Fruit fly (Drosophila melanogaster) whole organism, embryonic: ENCODE data around the gene Ltn1.

ENCODE experiments used
- ATbp ChIP-seq: fragments of 200-800 bp; sonication (Bioruptor generic); optimal IDR thresholded peaks from 2 replicates; lab custom pipeline; 2017; ENCODE audit warnings: missing biosample characterization, mild to moderate bottlenecking, missing genetic modification characterization, missing genetic modification reagents
- Asciz ChIP-seq: fragments of 200-800 bp; sonication (Bioruptor generic); optimal IDR thresholded peaks from 2 replicates; lab custom pipeline; 2017; ENCODE audit warnings: missing biosample characterization, mild to moderate bottlenecking, missing genetic modification characterization, missing genetic modification reagents
- CG10209 ChIP-seq: fragments of 200-800 bp; sonication (Bioruptor generic); optimal IDR thresholded peaks from 3 replicates; lab custom pipeline; 2017; ENCODE audit warnings: missing biosample characterization, mild to moderate bottlenecking, missing genetic modification characterization, missing genetic modification reagents
- CG10366 ChIP-seq: fragments of 200-800 bp; sonication (Bioruptor generic); IDR thresholded peaks from 2 replicates; pipeline ENCODE4 v1.3.6; 2022; ENCODE audit warnings: missing biosample characterization, missing genetic modification characterization
- CG12071 ChIP-seq: fragments of 200-800 bp; sonication (Bioruptor generic); optimal IDR thresholded peaks from 3 replicates; lab custom pipeline; 2018; ENCODE audit warnings: missing biosample characterization, mild to moderate bottlenecking, missing genetic modification characterization
- CG12769 ChIP-seq: fragments of 200-800 bp; sonication (Bioruptor generic); optimal IDR thresholded peaks from 2 replicates; lab custom pipeline; 2019; ENCODE audit warnings: missing biosample characterization, mild to moderate bottlenecking, missing genetic modification characterization, moderate library complexity
- CG15514 ChIP-seq: fragments of 200-800 bp; sonication (Bioruptor generic); optimal IDR thresholded peaks from 3 replicates; lab custom pipeline; 2017; ENCODE audit warnings: missing biosample characterization, missing genetic modification characterization, mild to moderate bottlenecking, moderate library complexity, missing genetic modification reagents
- CG17328 ChIP-seq: fragments of 200-800 bp; sonication (Bioruptor generic); IDR thresholded peaks from 2 replicates; pipeline ENCODE4 v1.3.6; 2022; ENCODE audit warnings: missing biosample characterization, missing genetic modification characterization
- CG18599 ChIP-seq: fragments of 200-800 bp; sonication (Bioruptor generic); optimal IDR thresholded peaks from 3 replicates; lab custom pipeline; 2017; ENCODE audit warnings: missing biosample characterization, missing genetic modification characterization, mild to moderate bottlenecking, moderate library complexity, missing genetic modification reagents
- CG2120 ChIP-seq: fragments of 200-800 bp; sonication (Bioruptor generic); optimal IDR thresholded peaks from 3 replicates; lab custom pipeline; 2016; ENCODE audit warnings: missing biosample characterization, missing genetic modification characterization
- CG2678 ChIP-seq: fragments of 200-800 bp; sonication (Bioruptor generic); optimal IDR thresholded peaks from 3 replicates; lab custom pipeline; 2019; ENCODE audit warnings: missing biosample characterization, mild to moderate bottlenecking, missing genetic modification characterization, moderate library complexity
- CG3281 ChIP-seq: fragments of 200-800 bp; sonication (Bioruptor generic); optimal IDR thresholded peaks from 3 replicates; lab custom pipeline; 2017; ENCODE audit warnings: missing biosample characterization, mild to moderate bottlenecking, missing genetic modification characterization
- CG4617 ChIP-seq: fragments of 200-800 bp; sonication (Bioruptor generic); optimal IDR thresholded peaks from 3 replicates; lab custom pipeline; 2016; ENCODE audit warnings: missing biosample characterization, missing genetic modification characterization, borderline replicate concordance
- CG8290 ChIP-seq, 3 experiments: fragments of 200-800 bp; sonication (Bioruptor generic); optimal IDR thresholded peaks; 2 replicates each; lab custom pipeline; 2016 to 2019; ENCODE audit warnings: missing biosample characterization in 3 of 3, missing genetic modification characterization in 3 of 3, mild to moderate bottlenecking in 2 of 3, moderate library complexity in 1 of 3
- E2f1 ChIP-seq: fragments of 200-800 bp; sonication (Bioruptor generic); IDR thresholded peaks from 2 replicates; pipeline ENCODE4 v1.3.6; 2022; ENCODE audit warnings: missing biosample characterization, missing genetic modification characterization
- Fer1 ChIP-seq: fragments of 200-800 bp; sonication (Bioruptor generic); optimal IDR thresholded peaks from 2 replicates; lab custom pipeline; 2017; ENCODE audit warnings: missing biosample characterization, mild to moderate bottlenecking, missing genetic modification characterization
- GATAe ChIP-seq: fragments of 200-800 bp; sonication (Bioruptor generic); conservative IDR thresholded peaks from 2 replicates; pipeline ENCODE4 v1.3.6; 2022; ENCODE audit warnings: missing biosample characterization, missing genetic modification characterization
- Hmr ChIP-seq: fragments of 200-800 bp; sonication (Bioruptor generic); optimal IDR thresholded peaks from 3 replicates; lab custom pipeline; 2017; ENCODE audit warnings: mild to moderate bottlenecking, missing biosample characterization, missing genetic modification reagents, missing genetic modification characterization
- Hr51 ChIP-seq, 2 experiments: fragments of 200-800 bp; sonication (Bioruptor generic); optimal IDR thresholded peaks; 2 replicates in 1 of 2; 3 replicates in 1 of 2; lab custom pipeline; 2016 to 2018; ENCODE audit warnings: missing biosample characterization in 2 of 2, missing genetic modification characterization in 2 of 2, mild to moderate bottlenecking in 1 of 2, moderate library complexity in 1 of 2
- Med ChIP-seq: fragments of 200-800 bp; sonication (Bioruptor generic); peaks from one replicate; lab custom pipeline; 2016; ENCODE audit warnings: missing biosample characterization, missing genetic modification characterization, mild to moderate bottlenecking, inconsistent platforms, moderate library complexity
- Meics ChIP-seq: fragments of 200-800 bp; sonication (Bioruptor generic); optimal IDR thresholded peaks from 2 replicates; lab custom pipeline; 2017; ENCODE audit warnings: missing biosample characterization, mild to moderate bottlenecking, missing genetic modification characterization
- NC2β ChIP-seq: fragments of 200-800 bp; sonication (Bioruptor generic); optimal IDR thresholded peaks from 2 replicates; lab custom pipeline; 2016; ENCODE audit warnings: missing biosample characterization, missing genetic modification characterization
- Nf-YB ChIP-seq: fragments of 200-800 bp; sonication (Bioruptor generic); optimal IDR thresholded peaks from 3 replicates; lab custom pipeline; 2019; ENCODE audit warnings: missing biosample characterization, mild to moderate bottlenecking, missing genetic modification characterization, moderate library complexity
- Rx ChIP-seq: fragments of 200-800 bp; sonication (Bioruptor generic); IDR thresholded peaks from 2 replicates; pipeline ENCODE4 v1.3.6; 2022; ENCODE audit warnings: missing biosample characterization, missing genetic modification characterization
- Stat92E ChIP-seq, 3 experiments: fragments of >200 bp in 2 of 3; fragments of 200-800 bp in 1 of 3; sonication (Bioruptor generic) in 1 of 3; optimal IDR thresholded peaks; 2 replicates each; lab custom pipeline; 2017 to 2019; ENCODE audit warnings: missing biosample characterization in 3 of 3, missing genetic modification characterization in 3 of 3, mild to moderate bottlenecking in 1 of 3, moderate library complexity in 1 of 3
- Xrp1 ChIP-seq: fragments of 200-800 bp; sonication (Bioruptor generic); IDR thresholded peaks from 2 replicates; pipeline ENCODE4 v1.3.6; 2022; ENCODE audit warnings: missing biosample characterization, missing genetic modification characterization
- cato ChIP-seq: fragments of 200-800 bp; sonication (Bioruptor generic); optimal IDR thresholded peaks from 2 replicates; lab custom pipeline; 2016; ENCODE audit warnings: missing biosample characterization, missing genetic modification characterization, borderline replicate concordance
- caup ChIP-seq: fragments of 200-800 bp; sonication (Bioruptor generic); optimal IDR thresholded peaks from 3 replicates; lab custom pipeline; 2017; ENCODE audit warnings: missing biosample characterization, mild to moderate bottlenecking, missing genetic modification characterization, moderate library complexity; ENCODE audit not compliant: severe bottlenecking
- cg ChIP-seq: fragments of 200-800 bp; sonication (Bioruptor generic); optimal IDR thresholded peaks from 3 replicates; lab custom pipeline; 2019; ENCODE audit warnings: missing biosample characterization, mild to moderate bottlenecking, missing genetic modification characterization, moderate library complexity
- ftz-f1 ChIP-seq: fragments of 200-800 bp; sonication (Bioruptor generic); optimal IDR thresholded peaks from 2 replicates; lab custom pipeline; 2016; ENCODE audit warnings: missing biosample characterization, missing genetic modification characterization
- h ChIP-seq: fragments of >200 bp; optimal IDR thresholded peaks from 2 replicates; lab custom pipeline; 2017
- ind ChIP-seq: fragments of 200-800 bp; sonication (Bioruptor generic); optimal IDR thresholded peaks from 3 replicates; lab custom pipeline; 2016; ENCODE audit warnings: missing biosample characterization, missing genetic modification characterization
- lab ChIP-seq: fragments of 200-800 bp; sonication (Bioruptor generic); optimal IDR thresholded peaks from 3 replicates; lab custom pipeline; 2017; ENCODE audit warnings: missing biosample characterization, missing genetic modification characterization, mild to moderate bottlenecking, moderate library complexity, missing genetic modification reagents
- nerfin-2 ChIP-seq: fragments of 200-800 bp; sonication (Bioruptor generic); IDR thresholded peaks from 2 replicates; pipeline ENCODE4 v1.3.6; 2022; ENCODE audit warnings: missing biosample characterization, missing genetic modification characterization; ENCODE audit not compliant: partially characterized antibody
- pfk ChIP-seq: fragments of 200-800 bp; sonication (Bioruptor generic); optimal IDR thresholded peaks from 2 replicates; lab custom pipeline; 2018; ENCODE audit warnings: missing biosample characterization, mild to moderate bottlenecking, missing genetic modification characterization, moderate library complexity
- sna ChIP-seq: fragments of 200-800 bp; sonication (Bioruptor generic); IDR thresholded peaks from 2 replicates; pipeline ENCODE4 v1.3.6; 2022; ENCODE audit warnings: missing biosample characterization, missing genetic modification characterization; ENCODE audit not compliant: partially characterized antibody
- sob ChIP-seq: fragments of 200-800 bp; sonication (Bioruptor generic); IDR thresholded peaks from 2 replicates; pipeline ENCODE4 v1.3.6; 2022; ENCODE audit warnings: missing biosample characterization, missing genetic modification characterization
- tap ChIP-seq: fragments of 200-800 bp; optimal IDR thresholded peaks from 3 replicates; lab custom pipeline; 2019; ENCODE audit warnings: missing biosample characterization, mild to moderate bottlenecking, missing genetic modification characterization, moderate library complexity
- tup ChIP-seq: fragments of 200-800 bp; sonication (Bioruptor generic); optimal IDR thresholded peaks from 2 replicates; lab custom pipeline; 2016; ENCODE audit warnings: missing biosample characterization, mild to moderate bottlenecking, missing genetic modification characterization, moderate library complexity
- vnd ChIP-seq: fragments of 200-800 bp; sonication (Bioruptor generic); IDR thresholded peaks from 3 replicates; pipeline ENCODE4 v1.3.6; 2022; ENCODE audit warnings: missing biosample characterization, missing genetic modification characterization; ENCODE audit not compliant: partially characterized antibody

The Ltn1 gene

dm6 chr3L:19512672-19513071 lies 39.4 kb downstream of the Ltn1 start (continued):
- TF ChIP-seq Xrp1 (GFP tag; lab: Robert Waterston, UW) (no peak), CG17328 (GFP tag; lab: Robert Waterston, UW) (no peak), CG10366 (GFP tag; lab: Robert Waterston, UW) (no peak), nerfin-2 (GFP tag; lab: Robert Waterston, UW) (no peak), NC2β (no peak), tup (no peak)
- TF ChIP-seq, all 482 proteins: peak for 9

- peak; percentile 3 for TF ChIP-seq ATbp (GFP tag; lab: Kevin White, UChicago)
- no peak for TF ChIP-seq vnd (GFP tag; lab: Robert Waterston, UW)
- peak; percentile 22 for TF ChIP-seq CG15514 (GFP tag; lab: Kevin White, UChicago)
- TF ChIP-seq CG3281 (GFP tag; lab: Kevin White, UChicago): peak; percentile 42
- peak; percentile 6 for TF ChIP-seq CG2120 (GFP tag; lab: Kevin White, UChicago)
- TF ChIP-seq sna (GFP tag; lab: Robert Waterston, UW): no peak
- TF ChIP-seq pfk (GFP tag; lab: Kevin White, UChicago): no peak
- peak; percentile 38 for TF ChIP-seq CG2678 (tag; lab: Kevin White, UChicago)
- no peak for TF ChIP-seq Hr51 (GFP tag; optimal IDR thresholded peaks at IDR 0.05; lab: Kevin White, UChicago)
- TF ChIP-seq cg (GFP tag; lab: Kevin White, UChicago): no peak
- TF ChIP-seq cato: no peak
- TF ChIP-seq Fer1 (GFP tag; lab: Kevin White, UChicago): peak; percentile 29
- TF ChIP-seq h (lab: Kevin White, UChicago): no peak
- no peak for TF ChIP-seq CG4617 (GFP tag; lab: Kevin White, UChicago)
- TF ChIP-seq Med (GFP tag; lab: Kevin White, UChicago): peak; percentile 81
- no peak for TF ChIP-seq ind (GFP tag; lab: Kevin White, UChicago)
- no peak for TF ChIP-seq tap (tag; lab: Kevin White, UChicago)
- no peak for TF ChIP-seq ftz-f1
- TF ChIP-seq Stat92E (GFP tag; optimal IDR thresholded peaks at IDR 0.05; lab: Kevin White, UChicago): no peak
- no peak for TF ChIP-seq E2f1 (GFP tag; lab: Robert Waterston, UW)
- peak; percentile 45 for TF ChIP-seq CG12071
- TF ChIP-seq GATAe (GFP tag; lab: Robert Waterston, UW): no peak
- TF ChIP-seq Meics (GFP tag; lab: Kevin White, UChicago): peak; percentile 2
- peak; percentile 0 for TF ChIP-seq CG12769 (tag; lab: Kevin White, UChicago)
- no peak for TF ChIP-seq Nf-YB
- peak; percentile 38 for TF ChIP-seq Hmr (GFP tag; lab: Kevin White, UChicago)
- TF ChIP-seq CG10209 (GFP tag; lab: Kevin White, UChicago): peak; percentile 23
- TF ChIP-seq caup (GFP tag; lab: Kevin White, UChicago): peak; percentile 12
- peak; percentile 70 for TF ChIP-seq lab (GFP tag; lab: Kevin White, UChicago)
- no peak for TF ChIP-seq CG8290 (GFP tag; optimal IDR thresholded peaks at IDR 0.05; lab: Kevin White, UChicago)
- TF ChIP-seq CG8290 (tag; optimal IDR thresholded peaks at IDR 0.05; lab: Kevin White, UChicago): peak in 1 of 2 experiments; percentile 29
- peak; percentile 64 for TF ChIP-seq CG18599 (GFP tag; lab: Kevin White, UChicago)
- peak; percentile 14 for TF ChIP-seq Asciz (GFP tag; lab: Kevin White, UChicago)
- 0 out of 2 replicates have a peak, but pooled peaks have one; percentile 33 for TF ChIP-seq sob (GFP tag; lab: Robert Waterston, UW)
- TF ChIP-seq Rx (GFP tag; lab: Robert Waterston, UW): no peak
Measured at dm6 chr3L:19504719-19505118, 47.4 kb downstream of the Ltn1 start.
